Worm (Caenorhabditis elegans) whole organism, L1 larva: ENCODE results near the gene F57F5.3.

Experiments used
- C16A3.4 ChIP-seq: fragments of 150-350 bp; optimal IDR thresholded peaks from 2 replicates; lab custom pipeline; 2014; ENCODE audit warnings: missing biosample characterization, missing genetic modification characterization
- F16B12.6 ChIP-seq: fragments of 150-350 bp; optimal IDR thresholded peaks from 2 replicates; lab custom pipeline; 2014; ENCODE audit warnings: missing biosample characterization, missing genetic modification characterization
- alr-1 ChIP-seq: fragments of 200-800 bp; sonication (Bioruptor generic); optimal IDR thresholded peaks from 2 replicates; lab custom pipeline; 2018; ENCODE audit warnings: borderline replicate concordance, mild to moderate bottlenecking, missing genetic modification characterization, missing compliant biosample characterization
- ama-1 ChIP-seq: fragments of 150-350 bp; optimal IDR thresholded peaks from 2 replicates; lab custom pipeline; 2014
- ceh-90 ChIP-seq: sonication (generic microtip); optimal IDR thresholded peaks from 2 replicates; lab custom pipeline; 2016; ENCODE audit warnings: missing genetic modification characterization, missing compliant biosample characterization
- ces-1 ChIP-seq: fragments of 150-350 bp; optimal IDR thresholded peaks from 2 replicates; lab custom pipeline; 2014; ENCODE audit warnings: missing biosample characterization, missing genetic modification reagents, missing genetic modification characterization
- dpl-1 ChIP-seq, 3 experiments: fragments of 150-350 bp in 2 of 3; sonication (generic microtip) in 1 of 3; optimal IDR thresholded peaks; 2 replicates each; lab custom pipeline; 2014 to 2017; ENCODE audit warnings: missing biosample characterization in 3 of 3, missing genetic modification characterization in 3 of 3, missing genetic modification reagents in 3 of 3
- efl-1 ChIP-seq, 4 experiments: fragments of 150-350 bp; optimal IDR thresholded peaks in 3 of 4; peaks in 1 of 4; 1 replicate in 1 of 4; 2 replicates in 3 of 4; lab custom pipeline; 2014; ENCODE audit warnings: missing biosample characterization in 2 of 4, missing genetic modification characterization in 2 of 4, missing genetic modification reagents in 2 of 4
- egl-27 ChIP-seq, 2 experiments: fragments of 150-350 bp in 1 of 2; sonication (generic microtip); optimal IDR thresholded peaks; 3 replicates each; lab custom pipeline; 2017 to 2018; ENCODE audit warnings: missing biosample characterization in 2 of 2, missing genetic modification characterization in 2 of 2, missing genetic modification reagents in 2 of 2
- elt-2 ChIP-seq: sonication (generic microtip); optimal IDR thresholded peaks from 2 replicates; lab custom pipeline; 2016; ENCODE audit warnings: missing genetic modification characterization, mild to moderate bottlenecking, inconsistent platforms, missing compliant biosample characterization, missing genetic modification reagents
- elt-3 ChIP-seq, 6 experiments: fragments of 150-350 bp in 1 of 6; sonication (generic microtip); optimal IDR thresholded peaks; 2 replicates each; lab custom pipeline; 2017 to 2018; ENCODE audit warnings: missing biosample characterization in 6 of 6, missing genetic modification characterization in 6 of 6, inconsistent platforms in 1 of 6
- ets-5 ChIP-seq: fragments of 200-800 bp; sonication (Bioruptor generic); IDR thresholded peaks from 2 replicates; pipeline ENCODE4 v1.3.6; 2022; ENCODE audit warnings: missing genetic modification characterization, missing compliant biosample characterization
- fkh-10 ChIP-seq: sonication (generic microtip); optimal IDR thresholded peaks from 2 replicates; lab custom pipeline; 2017; ENCODE audit warnings: missing biosample characterization, missing genetic modification reagents, missing genetic modification characterization
- fkh-8 ChIP-seq: sonication (generic microtip); optimal IDR thresholded peaks from 2 replicates; lab custom pipeline; 2016; ENCODE audit warnings: mild to moderate bottlenecking, missing genetic modification characterization, missing compliant biosample characterization
- grh-1 ChIP-seq: fragments of 200-800 bp; sonication (Bioruptor generic); IDR thresholded peaks from 2 replicates; pipeline ENCODE4 v1.3.6; 2022; ENCODE audit warnings: missing genetic modification reagents, missing genetic modification characterization, missing compliant biosample characterization
- hlh-17 ChIP-seq: fragments of 200-800 bp; sonication (Bioruptor generic); optimal IDR thresholded peaks from 2 replicates; lab custom pipeline; 2018; ENCODE audit warnings: missing genetic modification characterization, mild to moderate bottlenecking, missing compliant biosample characterization, moderate library complexity, borderline replicate concordance
- hlh-4 ChIP-seq: sonication (generic microtip); optimal IDR thresholded peaks from 2 replicates; lab custom pipeline; 2016; ENCODE audit warnings: mild to moderate bottlenecking, missing genetic modification characterization, missing compliant biosample characterization
- hpl-2 ChIP-seq: fragments of 150-350 bp; optimal IDR thresholded peaks from 2 replicates; lab custom pipeline; 2014; ENCODE audit warnings: missing biosample characterization, missing genetic modification reagents, missing genetic modification characterization
- isw-1 ChIP-seq: fragments of 200-800 bp; sonication (Bioruptor generic); IDR thresholded peaks from 2 replicates; pipeline ENCODE4 v1.3.6; 2022; ENCODE audit warnings: missing genetic modification characterization, missing compliant biosample characterization
- lin-14 ChIP-seq: fragments of 200-800 bp; sonication (Bioruptor generic); optimal IDR thresholded peaks from 2 replicates; lab custom pipeline; 2018; ENCODE audit warnings: mild to moderate bottlenecking, missing genetic modification characterization, moderate library complexity, missing compliant biosample characterization
- lin-15B ChIP-seq: fragments of 150-350 bp; sonication (generic microtip); optimal IDR thresholded peaks from 3 replicates; lab custom pipeline; 2014; ENCODE audit warnings: missing biosample characterization, missing genetic modification characterization
- lin-35 ChIP-seq, 2 experiments: fragments of 150-350 bp; optimal IDR thresholded peaks; 2 replicates each; lab custom pipeline; 2014; ENCODE audit warnings: missing biosample characterization in 2 of 2, missing genetic modification characterization in 2 of 2, missing genetic modification reagents in 2 of 2
- lir-3 ChIP-seq: sonication (generic microtip); optimal IDR thresholded peaks from 2 replicates; lab custom pipeline; 2016; ENCODE audit warnings: mild to moderate bottlenecking, missing genetic modification characterization, moderate library complexity, missing compliant biosample characterization; ENCODE audit not compliant: poor library complexity
- mab-9 ChIP-seq: fragments of 200-800 bp; sonication (Bioruptor generic); IDR thresholded peaks from 2 replicates; pipeline ENCODE4 v1.3.6; 2022; ENCODE audit warnings: missing genetic modification reagents, missing genetic modification characterization, missing compliant biosample characterization
- mdl-1 ChIP-seq, 2 experiments: fragments of 150-350 bp; optimal IDR thresholded peaks; 2 replicates each; lab custom pipeline; 2014 to 2017; ENCODE audit warnings: missing biosample characterization in 2 of 2, missing genetic modification characterization in 2 of 2, inconsistent platforms in 1 of 2
- mef-2 ChIP-seq: fragments of 150-350 bp; optimal IDR thresholded peaks from 2 replicates; lab custom pipeline; 2014; ENCODE audit warnings: missing biosample characterization, missing genetic modification characterization
- nhr-12 ChIP-seq: sonication (generic microtip); optimal IDR thresholded peaks from 2 replicates; lab custom pipeline; 2017; ENCODE audit warnings: missing biosample characterization, missing genetic modification characterization
- nhr-237 ChIP-seq: fragments of 150-350 bp; optimal IDR thresholded peaks from 2 replicates; lab custom pipeline; 2014; ENCODE audit warnings: missing biosample characterization, missing genetic modification characterization
- nhr-28 ChIP-seq: fragments of 150-350 bp; optimal IDR thresholded peaks from 2 replicates; lab custom pipeline; 2014; ENCODE audit warnings: missing biosample characterization, missing genetic modification characterization
- nhr-84 ChIP-seq: sonication (generic microtip); optimal IDR thresholded peaks from 2 replicates; lab custom pipeline; 2017; ENCODE audit warnings: missing biosample characterization, missing genetic modification characterization
- nhr-90 ChIP-seq: sonication (generic microtip); optimal IDR thresholded peaks from 2 replicates; lab custom pipeline; 2016; ENCODE audit warnings: mild to moderate bottlenecking, missing genetic modification characterization, missing compliant biosample characterization; ENCODE audit not compliant: poor library complexity
- pag-3 ChIP-seq: sonication (generic microtip); optimal IDR thresholded peaks from 2 replicates; lab custom pipeline; 2017; ENCODE audit warnings: missing genetic modification characterization, mild to moderate bottlenecking, missing compliant biosample characterization, antibody characterized with exemption, borderline replicate concordance; ENCODE audit not compliant: insufficient read depth
- rnt-1 ChIP-seq: sonication (generic microtip); optimal IDR thresholded peaks from 2 replicates; lab custom pipeline; 2016; ENCODE audit warnings: mild to moderate bottlenecking, missing genetic modification characterization, moderate library complexity, missing compliant biosample characterization
- sptf-1 ChIP-seq: fragments of 150-350 bp; optimal IDR thresholded peaks from 2 replicates; lab custom pipeline; 2014; ENCODE audit warnings: missing biosample characterization, missing genetic modification characterization
- tbx-2 ChIP-seq: sonication (generic microtip); optimal IDR thresholded peaks from 2 replicates; lab custom pipeline; 2016; ENCODE audit warnings: missing genetic modification characterization, missing compliant biosample characterization
- unc-130 ChIP-seq: fragments of 150-350 bp; optimal IDR thresholded peaks from 2 replicates; lab custom pipeline; 2017; ENCODE audit warnings: missing biosample characterization, missing genetic modification characterization, inconsistent platforms
- vab-15 ChIP-seq: sonication (generic microtip); optimal IDR thresholded peaks from 2 replicates; lab custom pipeline; 2017; ENCODE audit warnings: missing genotype, mild to moderate bottlenecking, missing genetic modification characterization, missing compliant biosample characterization
- xbp-1 ChIP-seq: sonication (generic microtip); optimal IDR thresholded peaks from 2 replicates; lab custom pipeline; 2016; ENCODE audit warnings: missing genetic modification characterization, missing compliant biosample characterization
- zag-1 ChIP-seq: fragments of 150-350 bp; optimal IDR thresholded peaks from 2 replicates; lab custom pipeline; 2014; ENCODE audit warnings: missing biosample characterization, missing genetic modification characterization
- zip-4 ChIP-seq: fragments of 200-800 bp; sonication (Bioruptor generic); optimal IDR thresholded peaks from 2 replicates; lab custom pipeline; 2018; ENCODE audit warnings: mild to moderate bottlenecking, missing genetic modification characterization, moderate library complexity, missing compliant biosample characterization

Gene F57F5.3

DNA sequence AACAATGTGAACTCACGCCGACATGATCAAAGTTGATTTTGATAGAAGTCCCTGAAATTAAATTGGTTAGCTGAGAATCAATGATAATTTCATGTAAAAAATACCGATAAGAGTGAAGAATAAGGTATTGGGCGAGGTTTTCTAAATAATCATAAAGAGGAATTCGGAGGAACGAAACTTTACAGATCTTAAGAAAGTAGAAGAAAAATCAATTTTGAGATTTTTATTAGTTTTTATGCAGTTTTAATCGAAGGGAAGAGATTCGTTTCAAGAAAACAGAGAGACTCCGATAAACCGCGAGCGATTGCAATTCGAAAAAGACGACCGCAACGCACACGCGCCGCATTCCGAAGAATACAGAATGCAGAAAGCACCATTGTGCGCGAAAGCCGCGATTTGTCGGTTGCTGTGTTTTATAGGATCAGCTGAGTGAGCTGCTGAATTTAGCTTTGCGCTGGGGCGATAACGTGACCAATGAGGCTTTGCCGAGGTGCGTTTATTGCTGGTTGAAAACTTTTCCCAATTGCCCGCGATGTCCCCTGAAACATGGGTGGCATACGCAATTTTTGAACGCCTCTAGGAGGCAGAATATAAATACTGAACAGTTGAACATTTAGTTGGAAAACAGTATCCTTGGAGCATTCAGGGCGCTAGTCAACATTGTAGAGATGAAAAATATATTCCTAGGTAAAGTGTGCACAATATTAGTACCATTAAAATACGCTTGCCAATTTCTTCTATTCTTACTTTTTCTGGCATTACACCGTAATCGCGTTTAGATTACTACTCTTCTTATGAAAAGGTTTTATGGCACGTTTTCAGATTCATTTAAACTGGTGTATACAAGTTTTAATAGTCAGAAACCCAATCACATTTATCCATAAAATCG lies 26.5 kb downstream of the F57F5.3 start, which contains the start of gene snr-4 (continued):
- TF ChIP-seq fkh-8 (peak; percentile 95), egl-27 (tag; optimal IDR thresholded peaks at IDR 0.05; lab: Kevin White, UChicago) (peak in 1 of 2 experiments; percentile 76), lin-14 (GFP tag; lab: Kevin White, UChicago) (peak; percentile 95), ceh-90 (tag; lab: Kevin White, UChicago) (peak; percentile 31), vab-15 (tag; lab: Kevin White, UChicago) (peak; percentile 48), sptf-1 (tag; lab: Kevin White, UChicago) (no peak), mdl-1 (tag; optimal IDR thresholded peaks at IDR 0.05; lab: Kevin White, UChicago) (peak in 1 of 2 experiments; percentile 91), alr-1 (tag; lab: Kevin White, UChicago) (no peak), xbp-1 (peak; percentile 93), nhr-237 (tag; lab: Kevin White, UChicago) (peak; percentile 76), nhr-28 (tag; lab: Kevin White, UChicago) (no peak), hpl-2 (GFP tag; lab: Kevin White, UChicago) (peak; percentile 87), ces-1 (GFP tag; lab: Kevin White, UChicago) (no peak), mab-9 (GFP tag; lab: Robert Waterston, UW) (peak; percentile 95), elt-2 (tag; lab: Kevin White, UChicago) (peak; percentile 91), zag-1 (tag; lab: Kevin White, UChicago) (peak; percentile 17), isw-1 (GFP tag; lab: Robert Waterston, UW) (peak; percentile 96), lir-3 (tag; lab: Kevin White, UChicago) (peak; percentile 74), ets-5 (GFP tag; lab: Robert Waterston, UW) (no peak), dpl-1 (GFP tag; optimal IDR thresholded peaks at IDR 0.05; lab: Kevin White, UChicago) (peak; percentile 79 to 83 (median 83)), nhr-12 (tag; lab: Kevin White, UChicago) (peak; percentile 20), lin-15B (peak; percentile 93), fkh-10 (GFP tag; lab: Kevin White, UChicago) (peak; percentile 69), hlh-4 (tag; lab: Kevin White, UChicago) (no peak), unc-130 (tag; lab: Kevin White, UChicago) (peak; percentile 66), zip-4 (GFP tag; lab: Kevin White, UChicago) (peak; percentile 88), rnt-1 (tag; lab: Kevin White, UChicago) (peak; percentile 97), lin-35 (GFP tag; optimal IDR thresholded peaks at IDR 0.05; lab: Kevin White, UChicago) (peak; percentile 85 to 90), tbx-2 (tag; lab: Kevin White, UChicago) (peak; percentile 96), pag-3 (tag; lab: Kevin White, UChicago) (peak; percentile 36), elt-3 (tag; optimal IDR thresholded peaks at IDR 0.05; lab: Kevin White, UChicago) (peak in 5 of 6 experiments; percentile 30 to 96 (median 93)), hlh-17 (GFP tag; lab: Kevin White, UChicago) (no peak), F16B12.6 (peak; percentile 66)

- TF ChIP-seq nhr-90 (tag; lab: Kevin White, UChicago) (peak; percentile 9), grh-1 (GFP tag; lab: Robert Waterston, UW) (0 out of 2 replicates have a peak, but pooled peaks have one; percentile 20), elt-3 (tag; optimal IDR thresholded peaks at IDR 0.05; lab: Kevin White, UChicago) (peak in 1 of 6 experiments; percentile 63), efl-1 (optimal IDR thresholded peaks at IDR 0.05; lab: Kevin White, UChicago) (peak in 1 of 2 experiments; percentile 6), efl-1 (GFP tag; optimal IDR thresholded peaks at IDR 0.05 in 1 of 2; lab: Kevin White, UChicago) (peak in 1 of 2 experiments; percentile 6), vab-15 (tag; lab: Kevin White, UChicago) (no peak), ama-1 (peak; percentile 62), lin-14 (GFP tag; lab: Kevin White, UChicago) (peak; percentile 20), sptf-1 (tag; lab: Kevin White, UChicago) (no peak), lin-35 (GFP tag; optimal IDR thresholded peaks at IDR 0.05; lab: Kevin White, UChicago) (peak in 1 of 2 experiments; percentile 21), mef-2 (no peak), C16A3.4 (tag; lab: Kevin White, UChicago) (no peak), nhr-84 (tag; lab: Kevin White, UChicago) (no peak)
Observed at ce11 chrV:11978179-11978578, 28.2 kb downstream of the F57F5.3 start, which contains the start of gene mif-2. TSS of gene mif-2 (minus strand) at chrV:11978459.
